Fruit fly (Drosophila melanogaster): ENCODE results near the gene SP1029.

DNA sequence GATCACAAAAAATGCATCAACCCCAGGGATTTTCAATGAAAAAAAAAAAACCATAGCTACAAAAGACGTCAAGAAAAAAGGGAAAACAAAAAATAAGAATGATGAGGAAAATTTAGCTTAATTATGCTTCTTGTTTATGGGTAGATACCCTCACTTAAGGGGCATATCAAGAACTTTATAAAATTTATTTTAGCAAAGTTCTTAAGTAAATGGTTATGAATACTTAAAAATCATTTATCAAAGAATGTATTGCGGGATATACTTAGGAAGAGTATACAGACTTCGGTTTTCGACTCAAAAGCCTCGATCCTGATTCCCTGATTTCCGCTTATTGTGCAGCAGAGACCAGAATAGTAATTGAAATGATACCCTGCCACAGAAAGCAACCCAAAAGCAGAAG, 22.8 kb upstream of the SP1029 start:
- TF ChIP-seq cnc (optimal IDR thresholded peaks at IDR 0.05) (no peak), kay (GFP tag; ENCODE audit: borderline replicate concordance) (no peak), CG7101 (tag; optimal IDR thresholded peaks at IDR 0.05) (no peak), Mnt (GFP tag; optimal IDR thresholded peaks at IDR 0.05) (no peak), CG1620 (GFP tag; optimal IDR thresholded peaks at IDR 0.05) (no peak), cic (GFP tag; optimal IDR thresholded peaks at IDR 0.05) (no peak), Clk (GFP tag; optimal IDR thresholded peaks at IDR 0.05) (no peak), Crg-1 (GFP tag; optimal IDR thresholded peaks at IDR 0.05) (no peak), CG12768 (GFP tag; optimal IDR thresholded peaks at IDR 0.05) (no peak)
